Worm (Caenorhabditis elegans): ENCODE results near the gene phy-4.

DNA sequence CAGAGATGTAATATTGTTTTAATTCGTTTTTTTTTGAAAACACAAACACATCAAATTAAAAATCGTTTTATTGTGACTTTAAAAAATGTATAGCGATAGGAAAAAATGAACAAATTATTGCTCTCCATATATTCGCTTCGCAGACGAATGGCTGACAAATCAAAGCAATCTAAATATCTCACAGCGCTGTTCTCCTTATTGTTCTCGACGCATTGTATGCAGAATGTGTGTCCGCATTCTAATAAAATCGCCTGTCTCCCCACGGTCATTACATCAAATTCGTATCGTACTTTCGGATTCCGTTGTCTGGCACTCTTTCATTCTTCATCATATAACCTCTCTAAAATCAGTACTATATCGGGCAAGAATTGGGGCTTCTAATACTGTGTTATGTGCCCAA lies 35.6 kb downstream of the phy-4 start, which contains the start of gene Y43F8B.9:
- TF ChIP-seq C08G9.2 (tag; optimal IDR thresholded peaks at IDR 0.05) (no peak), ahr-1 (tag; optimal IDR thresholded peaks at IDR 0.05) (no peak), pha-4 (tag; optimal IDR thresholded peaks at IDR 0.05) (no peak), tbx-7 (tag; optimal IDR thresholded peaks at IDR 0.05) (no peak), F13H6.1 (tag; optimal IDR thresholded peaks at IDR 0.05) (no peak)
